Fruit fly (Drosophila melanogaster): ENCODE data around the gene nAChRbeta1.

- TF ChIP-seq pan (optimal IDR thresholded peaks at IDR 0.05) = no peak
- TF ChIP-seq usp (GFP tag; optimal IDR thresholded peaks at IDR 0.05) = no peak
Observed at dm6 chr3L:4421362-4421761, 7.8 kb upstream of the nAChRbeta1 start, which contains the start of gene CG15020.

All from whole organism.